Worm (Caenorhabditis elegans) whole organism, L1 larva: Measurements from ENCODE around the gene kbp-1.
A peak's percentile ranks its signal among the peaks of the same experiment; 100 is the strongest.

Experiments
- C16A3.4 ChIP-seq: fragments of 150-350 bp; optimal IDR thresholded peaks from 2 replicates; lab custom pipeline; 2014; ENCODE audit warnings: missing biosample characterization, missing genetic modification characterization
- C34B4.2 ChIP-seq: sonication (generic microtip); optimal IDR thresholded peaks from 2 replicates; lab custom pipeline; 2017; ENCODE audit warnings: mild to moderate bottlenecking, missing genetic modification characterization, missing compliant biosample characterization
- aha-1 ChIP-seq: fragments of 150-350 bp; optimal IDR thresholded peaks from 2 replicates; lab custom pipeline; 2014; ENCODE audit warnings: missing biosample characterization, missing genetic modification characterization
- aly-2 ChIP-seq: fragments of 150-350 bp; optimal IDR thresholded peaks from 2 replicates; lab custom pipeline; 2014; ENCODE audit warnings: missing biosample characterization, missing genetic modification characterization
- ama-1 ChIP-seq: fragments of 150-350 bp; optimal IDR thresholded peaks from 2 replicates; lab custom pipeline; 2014
- ceh-8 ChIP-seq: fragments of 200-800 bp; sonication (Bioruptor generic); optimal IDR thresholded peaks from 2 replicates; lab custom pipeline; 2018; ENCODE audit warnings: mild to moderate bottlenecking, missing genetic modification characterization, moderate library complexity, missing compliant biosample characterization
- ceh-82 ChIP-seq, 3 experiments: fragments of 150-350 bp in 1 of 3; sonication (generic microtip) in 2 of 3; optimal IDR thresholded peaks; 2 replicates each; lab custom pipeline; 2014 to 2017; ENCODE audit warnings: missing biosample characterization in 3 of 3, missing genetic modification characterization in 3 of 3
- ceh-88 ChIP-seq: fragments of 200-800 bp; sonication (Bioruptor generic); IDR thresholded peaks from 2 replicates; pipeline ENCODE4 v1.3.6; 2022; ENCODE audit warnings: missing genetic modification characterization, missing compliant biosample characterization
- ces-1 ChIP-seq: fragments of 150-350 bp; optimal IDR thresholded peaks from 2 replicates; lab custom pipeline; 2014; ENCODE audit warnings: missing biosample characterization, missing genetic modification reagents, missing genetic modification characterization
- efl-3 ChIP-seq: fragments of 200-800 bp; sonication (Bioruptor generic); optimal IDR thresholded peaks from 2 replicates; lab custom pipeline; 2018; ENCODE audit warnings: mild to moderate bottlenecking, missing genetic modification characterization, missing compliant biosample characterization
- elt-2 ChIP-seq: sonication (generic microtip); optimal IDR thresholded peaks from 2 replicates; lab custom pipeline; 2016; ENCODE audit warnings: missing genetic modification characterization, mild to moderate bottlenecking, inconsistent platforms, missing compliant biosample characterization, missing genetic modification reagents
- elt-3 ChIP-seq, 6 experiments: fragments of 150-350 bp in 1 of 6; sonication (generic microtip); optimal IDR thresholded peaks; 2 replicates each; lab custom pipeline; 2017 to 2018; ENCODE audit warnings: missing biosample characterization in 6 of 6, missing genetic modification characterization in 6 of 6, inconsistent platforms in 1 of 6
- fkh-4 ChIP-seq: sonication (generic microtip); optimal IDR thresholded peaks from 2 replicates; lab custom pipeline; 2016; ENCODE audit warnings: missing compliant biosample characterization, missing genetic modification characterization, borderline replicate concordance
- fkh-8 ChIP-seq: sonication (generic microtip); optimal IDR thresholded peaks from 2 replicates; lab custom pipeline; 2016; ENCODE audit warnings: mild to moderate bottlenecking, missing genetic modification characterization, missing compliant biosample characterization
- grh-1 ChIP-seq: fragments of 200-800 bp; sonication (Bioruptor generic); IDR thresholded peaks from 2 replicates; pipeline ENCODE4 v1.3.6; 2022; ENCODE audit warnings: missing genetic modification reagents, missing genetic modification characterization, missing compliant biosample characterization
- hlh-17 ChIP-seq: fragments of 200-800 bp; sonication (Bioruptor generic); optimal IDR thresholded peaks from 2 replicates; lab custom pipeline; 2018; ENCODE audit warnings: missing genetic modification characterization, mild to moderate bottlenecking, missing compliant biosample characterization, moderate library complexity, borderline replicate concordance
- hlh-4 ChIP-seq: sonication (generic microtip); optimal IDR thresholded peaks from 2 replicates; lab custom pipeline; 2016; ENCODE audit warnings: mild to moderate bottlenecking, missing genetic modification characterization, missing compliant biosample characterization
- hpl-2 ChIP-seq: fragments of 150-350 bp; optimal IDR thresholded peaks from 2 replicates; lab custom pipeline; 2014; ENCODE audit warnings: missing biosample characterization, missing genetic modification reagents, missing genetic modification characterization
- isw-1 ChIP-seq: fragments of 200-800 bp; sonication (Bioruptor generic); IDR thresholded peaks from 2 replicates; pipeline ENCODE4 v1.3.6; 2022; ENCODE audit warnings: missing genetic modification characterization, missing compliant biosample characterization
- jun-1 ChIP-seq: fragments of 150-350 bp; optimal IDR thresholded peaks from 2 replicates; lab custom pipeline; 2014; ENCODE audit warnings: missing biosample characterization, missing genetic modification reagents, missing genetic modification characterization
- lin-13 ChIP-seq: fragments of 150-350 bp; optimal IDR thresholded peaks from 2 replicates; lab custom pipeline; 2014; ENCODE audit warnings: missing biosample characterization, missing genetic modification reagents, missing genetic modification characterization
- lin-15B ChIP-seq: fragments of 150-350 bp; sonication (generic microtip); optimal IDR thresholded peaks from 3 replicates; lab custom pipeline; 2014; ENCODE audit warnings: missing biosample characterization, missing genetic modification characterization
- lin-35 ChIP-seq, 2 experiments: fragments of 150-350 bp; optimal IDR thresholded peaks; 2 replicates each; lab custom pipeline; 2014; ENCODE audit warnings: missing biosample characterization in 2 of 2, missing genetic modification characterization in 2 of 2, missing genetic modification reagents in 2 of 2
- lin-39 ChIP-seq: fragments of 150-350 bp; optimal IDR thresholded peaks from 2 replicates; lab custom pipeline; 2014; ENCODE audit warnings: missing biosample characterization, missing genetic modification reagents, missing genetic modification characterization
- lir-3 ChIP-seq: sonication (generic microtip); optimal IDR thresholded peaks from 2 replicates; lab custom pipeline; 2016; ENCODE audit warnings: mild to moderate bottlenecking, missing genetic modification characterization, moderate library complexity, missing compliant biosample characterization; ENCODE audit not compliant: poor library complexity
- lsy-2 ChIP-seq, 2 experiments: fragments of 150-350 bp; optimal IDR thresholded peaks; 2 replicates each; lab custom pipeline; 2014; ENCODE audit warnings: missing biosample characterization in 2 of 2, missing genetic modification characterization in 2 of 2
- mab-9 ChIP-seq: fragments of 200-800 bp; sonication (Bioruptor generic); IDR thresholded peaks from 2 replicates; pipeline ENCODE4 v1.3.6; 2022; ENCODE audit warnings: missing genetic modification reagents, missing genetic modification characterization, missing compliant biosample characterization
- mdl-1 ChIP-seq, 2 experiments: fragments of 150-350 bp; optimal IDR thresholded peaks; 2 replicates each; lab custom pipeline; 2014 to 2017; ENCODE audit warnings: missing biosample characterization in 2 of 2, missing genetic modification characterization in 2 of 2, inconsistent platforms in 1 of 2
- mep-1 ChIP-seq: fragments of 150-350 bp; optimal IDR thresholded peaks from 2 replicates; lab custom pipeline; 2014; ENCODE audit warnings: missing biosample characterization, missing genetic modification characterization
- nhr-11 ChIP-seq: fragments of 150-350 bp; optimal IDR thresholded peaks from 2 replicates; lab custom pipeline; 2014; ENCODE audit warnings: missing biosample characterization, missing genetic modification characterization
- nhr-12 ChIP-seq: sonication (generic microtip); optimal IDR thresholded peaks from 2 replicates; lab custom pipeline; 2017; ENCODE audit warnings: missing biosample characterization, missing genetic modification characterization
- nhr-28 ChIP-seq: fragments of 150-350 bp; optimal IDR thresholded peaks from 2 replicates; lab custom pipeline; 2014; ENCODE audit warnings: missing biosample characterization, missing genetic modification characterization
- nhr-47 ChIP-seq: sonication (generic microtip); optimal IDR thresholded peaks from 2 replicates; lab custom pipeline; 2016; ENCODE audit warnings: mild to moderate bottlenecking, missing genetic modification characterization, moderate library complexity, missing compliant biosample characterization
- nhr-71 ChIP-seq: sonication (generic microtip); optimal IDR thresholded peaks from 2 replicates; lab custom pipeline; 2016; ENCODE audit warnings: mild to moderate bottlenecking, missing genetic modification characterization, moderate library complexity, missing compliant biosample characterization
- nhr-76 ChIP-seq: sonication (generic microtip); optimal IDR thresholded peaks from 2 replicates; lab custom pipeline; 2017; ENCODE audit warnings: missing biosample characterization, missing genetic modification characterization
- nhr-77 ChIP-seq: fragments of 150-350 bp; optimal IDR thresholded peaks from 2 replicates; lab custom pipeline; 2014; ENCODE audit warnings: missing biosample characterization, missing genetic modification characterization
- nhr-85 ChIP-seq: sonication (generic microtip); peaks from one replicate; lab custom pipeline; 2016; ENCODE audit warnings: missing genetic modification characterization, inconsistent platforms, missing compliant biosample characterization
- pag-3 ChIP-seq: sonication (generic microtip); optimal IDR thresholded peaks from 2 replicates; lab custom pipeline; 2017; ENCODE audit warnings: missing genetic modification characterization, mild to moderate bottlenecking, missing compliant biosample characterization, antibody characterized with exemption, borderline replicate concordance; ENCODE audit not compliant: insufficient read depth
- pax-3 ChIP-seq: fragments of 200-800 bp; sonication (Bioruptor generic); optimal IDR thresholded peaks from 2 replicates; lab custom pipeline; 2018; ENCODE audit warnings: mild to moderate bottlenecking, missing genetic modification characterization, moderate library complexity, missing compliant biosample characterization
- snu-23 ChIP-seq: sonication (generic microtip); optimal IDR thresholded peaks from 2 replicates; lab custom pipeline; 2016; ENCODE audit warnings: missing genetic modification characterization, missing compliant biosample characterization
- sptf-1 ChIP-seq: fragments of 150-350 bp; optimal IDR thresholded peaks from 2 replicates; lab custom pipeline; 2014; ENCODE audit warnings: missing biosample characterization, missing genetic modification characterization
- sup-37 ChIP-seq: fragments of 200-800 bp; sonication (Bioruptor generic); optimal IDR thresholded peaks from 2 replicates; lab custom pipeline; 2018; ENCODE audit warnings: mild to moderate bottlenecking, missing genetic modification characterization, missing compliant biosample characterization
- tbx-2 ChIP-seq: sonication (generic microtip); optimal IDR thresholded peaks from 2 replicates; lab custom pipeline; 2016; ENCODE audit warnings: missing genetic modification characterization, missing compliant biosample characterization
- tlp-1 ChIP-seq: fragments of 150-350 bp; optimal IDR thresholded peaks from 2 replicates; lab custom pipeline; 2014; ENCODE audit warnings: missing biosample characterization, missing genetic modification characterization
- unc-30 ChIP-seq: sonication (generic microtip); optimal IDR thresholded peaks from 2 replicates; lab custom pipeline; 2017; ENCODE audit warnings: missing biosample characterization, missing genetic modification characterization
- unc-62 ChIP-seq: fragments of 150-350 bp; optimal IDR thresholded peaks from 2 replicates; lab custom pipeline; 2014; ENCODE audit warnings: missing biosample characterization, missing genetic modification reagents, missing genetic modification characterization
- unc-86 ChIP-seq: sonication (generic microtip); optimal IDR thresholded peaks from 2 replicates; lab custom pipeline; 2016; ENCODE audit warnings: missing genetic modification characterization, missing compliant biosample characterization
- unc-98 ChIP-seq: fragments of 200-800 bp; sonication (Bioruptor generic); IDR thresholded peaks from 2 replicates; pipeline ENCODE4 v1.3.6; 2022; ENCODE audit warnings: missing genetic modification characterization, missing compliant biosample characterization
- xbp-1 ChIP-seq: sonication (generic microtip); optimal IDR thresholded peaks from 2 replicates; lab custom pipeline; 2016; ENCODE audit warnings: missing genetic modification characterization, missing compliant biosample characterization
- zag-1 ChIP-seq: fragments of 150-350 bp; optimal IDR thresholded peaks from 2 replicates; lab custom pipeline; 2014; ENCODE audit warnings: missing biosample characterization, missing genetic modification characterization
- zip-4 ChIP-seq: fragments of 200-800 bp; sonication (Bioruptor generic); optimal IDR thresholded peaks from 2 replicates; lab custom pipeline; 2018; ENCODE audit warnings: mild to moderate bottlenecking, missing genetic modification characterization, moderate library complexity, missing compliant biosample characterization
- ztf-11 ChIP-seq, 2 experiments: sonication (generic microtip); optimal IDR thresholded peaks; 2 replicates each; lab custom pipeline; 2016 to 2017; ENCODE audit warnings: missing genetic modification characterization in 2 of 2, missing biosample characterization in 1 of 2, missing compliant biosample characterization in 1 of 2
- ztf-4 ChIP-seq: fragments of 150-350 bp; optimal IDR thresholded peaks from 2 replicates; lab custom pipeline; 2014; ENCODE audit warnings: missing biosample characterization, missing genetic modification characterization

Gene kbp-1

ce11 chrIII:6897587-6898064 is 28.2 kb downstream of the kbp-1 start, which contains the start of gene T07E3.4 (continued):
- TF ChIP-seq ceh-82 (tag; optimal IDR thresholded peaks at IDR 0.05; lab: Kevin White, UChicago), result peak; percentile 9 to 73 (median 72)
- TF ChIP-seq jun-1 (tag; lab: Kevin White, UChicago), result peak; percentile 77
- TF ChIP-seq pax-3 (tag; lab: Kevin White, UChicago), result no peak
- TF ChIP-seq C34B4.2, result no peak
- TF ChIP-seq ceh-88, result no peak
- TF ChIP-seq unc-86, result no peak
- TF ChIP-seq C16A3.4 (tag; lab: Kevin White, UChicago), result peak; percentile 34
- peak; percentile 96 for TF ChIP-seq snu-23 (GFP tag; lab: Kevin White, UChicago)
- TF ChIP-seq ztf-11 (tag; optimal IDR thresholded peaks at IDR 0.05; lab: Kevin White, UChicago), result no peak
- TF ChIP-seq sup-37, result no peak
- peak; percentile 76 for TF ChIP-seq lin-39 (tag; lab: Kevin White, UChicago)
- TF ChIP-seq nhr-71, result peak; percentile 97
- no peak for TF ChIP-seq ces-1 (GFP tag; lab: Kevin White, UChicago)
- TF ChIP-seq unc-62 (GFP tag; lab: Kevin White, UChicago), result no peak
- TF ChIP-seq sptf-1 (tag; lab: Kevin White, UChicago), result no peak
- TF ChIP-seq mab-9 (GFP tag; lab: Robert Waterston, UW), result no peak
- no peak for TF ChIP-seq unc-30 (tag; lab: Kevin White, UChicago)
- no peak for TF ChIP-seq efl-3 (GFP tag; lab: Kevin White, UChicago)
- TF ChIP-seq ama-1, result peak; percentile 44
- TF ChIP-seq lsy-2 (tag; optimal IDR thresholded peaks at IDR 0.05; lab: Kevin White, UChicago), result peak; percentile 82 to 88
- TF ChIP-seq lin-35 (GFP tag; optimal IDR thresholded peaks at IDR 0.05; lab: Kevin White, UChicago), result peak; percentile 67 to 80
- TF ChIP-seq nhr-28 (tag; lab: Kevin White, UChicago), result no peak
- TF ChIP-seq fkh-4 (tag; lab: Kevin White, UChicago), result no peak
- TF ChIP-seq nhr-85 (tag; lab: Kevin White, UChicago), result peak; percentile 99
- TF ChIP-seq hlh-4 (tag; lab: Kevin White, UChicago), result no peak
- no peak for TF ChIP-seq unc-98 (GFP tag; lab: Robert Waterston, UW)
- TF ChIP-seq zip-4 (GFP tag; lab: Kevin White, UChicago), result no peak
- peak in 4 of 6 experiments; percentile 20 to 94 (median 68) for TF ChIP-seq elt-3 (tag; optimal IDR thresholded peaks at IDR 0.05; lab: Kevin White, UChicago)
- no peak for TF ChIP-seq hlh-17 (GFP tag; lab: Kevin White, UChicago)
- TF ChIP-seq lin-13 (GFP tag; lab: Kevin White, UChicago), result peak; percentile 51
- no peak for TF ChIP-seq tlp-1 (tag; lab: Kevin White, UChicago)
- TF ChIP-seq pag-3, result no peak
- TF ChIP-seq xbp-1 (tag; lab: Kevin White, UChicago), result peak; percentile 73
- TF ChIP-seq aha-1 (tag; lab: Kevin White, UChicago), result no peak
- TF ChIP-seq lin-15B (tag; lab: Kevin White, UChicago), result no peak
- TF ChIP-seq nhr-12 (tag; lab: Kevin White, UChicago), result no peak
- no peak for TF ChIP-seq ceh-8
- peak in 1 of 2 experiments; percentile 84 for TF ChIP-seq mdl-1 (tag; optimal IDR thresholded peaks at IDR 0.05; lab: Kevin White, UChicago)
- peak; percentile 43 for TF ChIP-seq nhr-77 (tag; lab: Kevin White, UChicago)
- no peak for TF ChIP-seq hpl-2 (GFP tag; lab: Kevin White, UChicago)
- no peak for TF ChIP-seq aly-2
- TF ChIP-seq tbx-2 (tag; lab: Kevin White, UChicago), result peak; percentile 89
- TF ChIP-seq grh-1 (GFP tag; lab: Robert Waterston, UW), result peak; percentile 83
- peak; percentile 30 for TF ChIP-seq fkh-8 (tag; lab: Kevin White, UChicago)
- TF ChIP-seq lir-3 (tag; lab: Kevin White, UChicago), result peak; percentile 72
- peak; percentile 84 for TF ChIP-seq nhr-47 (tag; lab: Kevin White, UChicago)
- peak; percentile 68 for TF ChIP-seq nhr-11 (tag; lab: Kevin White, UChicago)
- TF ChIP-seq ztf-4 (tag; lab: Kevin White, UChicago), result peak; percentile 85
- TF ChIP-seq mep-1, result peak; percentile 90
- TF ChIP-seq nhr-76, result no peak
- TF ChIP-seq zag-1 (tag; lab: Kevin White, UChicago), result no peak
- peak; percentile 30 for TF ChIP-seq elt-2 (tag; lab: Kevin White, UChicago)
- no peak for TF ChIP-seq isw-1 (GFP tag; lab: Robert Waterston, UW)
